Worm (Caenorhabditis elegans) whole organism, L4/young adult: ENCODE measurements around the gene mks-3.

Source experiments
- dao-5 ChIP-seq: sonication (generic microtip); optimal IDR thresholded peaks from 2 replicates; lab custom pipeline; 2016; ENCODE audit warnings: missing genotype, missing genetic modification characterization, moderate library complexity, missing compliant biosample characterization
- him-1 ChIP-seq: sonication (generic microtip); optimal IDR thresholded peaks from 2 replicates; lab custom pipeline; 2016; ENCODE audit warnings: missing genotype, missing genetic modification reagents, missing genetic modification characterization, missing compliant biosample characterization

DNA sequence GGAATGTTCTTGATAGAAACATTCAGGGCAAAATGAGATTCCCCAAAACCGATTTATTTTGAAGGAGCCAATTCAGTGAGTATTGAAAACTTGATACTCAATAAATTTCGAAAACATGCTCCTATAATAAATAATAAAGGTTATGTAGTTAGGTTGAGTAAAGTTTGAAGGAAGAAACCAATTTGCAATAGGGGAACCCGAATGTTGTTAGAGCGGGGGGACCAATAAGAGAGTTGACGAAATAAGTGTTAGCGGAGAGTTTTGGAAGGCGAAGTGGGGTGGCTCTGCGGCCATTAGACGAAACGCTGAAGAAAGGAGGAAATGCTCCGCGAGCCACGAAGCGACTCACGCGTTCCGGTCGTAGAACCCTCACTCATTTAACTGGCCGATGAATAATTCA, 41.5 kb upstream of the mks-3 start:
- TF ChIP-seq dao-5 = no peak
- no peak for TF ChIP-seq him-1
